Worm (Caenorhabditis elegans): ENCODE results near the gene T07F10.3.

ce11 chrV:12909544-12910157 is 39.8 kb upstream of the T07F10.3 start, which contains the start of gene nid-1:
- TF ChIP-seq med-1 (GFP tag; optimal IDR thresholded peaks at IDR 0.05; ENCODE audit: insufficient read depth) (no peak), ztf-23 (GFP tag; IDR thresholded peaks at IDR 0.05) (no peak), tab-1 (GFP tag; IDR thresholded peaks at IDR 0.05) (no peak), flt-1 (GFP tag; IDR thresholded peaks at IDR 0.05) (no peak), klf-2 (GFP tag; conservative IDR thresholded peaks at IDR 0.05) (no peak), T22C8.4 (GFP tag; IDR thresholded peaks at IDR 0.05) (no peak), ref-1 (GFP tag; conservative IDR thresholded peaks at IDR 0.05) (no peak)
